Worm (Caenorhabditis elegans): ENCODE results near the gene Y32F6A.4.

Gene Y32F6A.4

DNA sequence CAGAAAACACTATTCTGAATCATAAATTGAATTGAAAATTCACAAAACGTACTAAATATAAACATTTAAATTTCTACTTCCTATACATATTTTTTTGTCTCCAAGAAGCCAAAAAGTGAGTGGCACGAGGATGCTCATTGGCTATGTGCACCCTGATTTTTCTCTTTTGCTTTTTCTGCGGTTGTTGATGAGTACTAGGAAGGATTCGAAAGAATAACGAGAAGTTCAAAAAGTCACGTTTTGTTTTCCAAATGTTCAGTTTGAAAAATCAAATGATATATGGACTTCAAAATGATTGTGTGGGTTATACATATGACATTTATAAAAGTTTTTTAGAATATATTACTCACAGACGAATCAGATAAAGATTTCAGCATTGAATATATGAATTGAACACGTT is 30.9 kb upstream of the Y32F6A.4 start:
- TF ChIP-seq pha-4 (tag; optimal IDR thresholded peaks at IDR 0.05) = no peak
- no peak for TF ChIP-seq lsy-2 (tag; optimal IDR thresholded peaks at IDR 0.05)
- TF ChIP-seq unc-39 (tag; optimal IDR thresholded peaks at IDR 0.05) = no peak
- TF ChIP-seq nhr-28 (tag; optimal IDR thresholded peaks at IDR 0.05) = no peak
- no peak for TF ChIP-seq zip-8 (tag; optimal IDR thresholded peaks at IDR 0.05)
- TF ChIP-seq nhr-237 (tag; optimal IDR thresholded peaks at IDR 0.05) = no peak
- TF ChIP-seq snpc-4 (tag; optimal IDR thresholded peaks at IDR 0.05) = no peak
- no peak for TF ChIP-seq nhr-2 (tag; optimal IDR thresholded peaks at IDR 0.05)
- no peak for TF ChIP-seq hlh-1 (tag; optimal IDR thresholded peaks at IDR 0.05)
- no peak for TF ChIP-seq ces-1 (GFP tag; optimal IDR thresholded peaks at IDR 0.05)
- TF ChIP-seq ztf-11 (tag; optimal IDR thresholded peaks at IDR 0.05) = no peak
- no peak for TF ChIP-seq mls-2 (tag; optimal IDR thresholded peaks at IDR 0.05)
- TF ChIP-seq tbx-8 (GFP tag; optimal IDR thresholded peaks at IDR 0.05) = no peak
- TF ChIP-seq cnd-1 (tag; optimal IDR thresholded peaks at IDR 0.05) = no peak
- no peak for TF ChIP-seq elt-3 (tag; optimal IDR thresholded peaks at IDR 0.05)
- TF ChIP-seq sem-2 (GFP tag; optimal IDR thresholded peaks at IDR 0.05) = no peak
- TF ChIP-seq bed-3 (GFP tag; optimal IDR thresholded peaks at IDR 0.05) = no peak
- no peak for TF ChIP-seq sptf-1 (tag; optimal IDR thresholded peaks at IDR 0.05)
- TF ChIP-seq ceh-83 (GFP tag; optimal IDR thresholded peaks at IDR 0.05) = no peak

DNA sequence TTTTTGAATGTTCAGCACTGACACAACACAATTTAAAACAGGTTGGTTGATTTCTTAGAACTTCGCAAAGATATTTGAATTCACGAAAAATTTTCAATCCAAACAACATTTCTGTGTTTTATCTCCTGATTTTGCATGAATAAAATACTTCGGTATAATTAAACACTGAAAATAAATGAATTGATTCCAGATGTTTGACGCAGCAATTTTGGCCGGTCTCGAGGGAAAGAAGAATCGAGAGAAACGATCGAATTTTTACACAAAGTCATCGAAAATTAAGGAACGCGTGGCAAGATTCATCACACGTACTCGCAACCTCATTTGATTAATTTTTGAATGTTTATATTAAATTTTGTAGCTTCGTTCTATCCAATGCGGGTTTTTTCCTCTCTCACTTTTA is 30.3 kb upstream of the Y32F6A.4 start:
- TF ChIP-seq zip-8 (tag; optimal IDR thresholded peaks at IDR 0.05) (no peak), cnd-1 (tag; optimal IDR thresholded peaks at IDR 0.05) (no peak), flh-1 (GFP tag; optimal IDR thresholded peaks at IDR 0.05) (no peak), blmp-1 (tag; optimal IDR thresholded peaks at IDR 0.05) (no peak), ceh-43 (GFP tag; optimal IDR thresholded peaks at IDR 0.05) (no peak), unc-62 (GFP tag; optimal IDR thresholded peaks at IDR 0.05) (no peak), drap-1 (GFP tag; optimal IDR thresholded peaks at IDR 0.05) (no peak), nhr-28 (tag; optimal IDR thresholded peaks at IDR 0.05) (no peak), sem-2 (GFP tag; optimal IDR thresholded peaks at IDR 0.05) (no peak), M03D4.4 (tag; optimal IDR thresholded peaks at IDR 0.05) (no peak)

DNA sequence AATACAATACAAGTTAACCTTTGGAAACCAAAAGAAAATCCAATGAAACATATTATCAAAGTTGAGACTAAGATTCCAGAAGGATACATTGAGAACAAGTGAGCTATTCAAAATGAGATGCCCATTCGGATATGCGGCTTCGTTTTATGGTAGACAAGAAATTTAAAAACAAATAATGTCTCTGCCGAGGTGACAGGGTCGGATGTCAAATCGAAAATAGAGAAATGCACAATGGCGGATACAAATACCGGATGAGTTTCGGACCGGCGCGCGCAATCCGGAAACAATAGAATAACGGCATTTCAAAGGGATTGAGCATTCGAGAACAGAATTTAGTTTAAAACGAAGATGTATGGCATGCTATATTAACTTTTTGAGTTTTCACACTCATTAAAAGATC is 29.4 kb upstream of the Y32F6A.4 start, which contains the start of gene F22E12.3:
TSS of gene F22E12.3 (minus strand) at position 101 of the 400 bp plus-strand sequence.
- TF ChIP-seq ceh-43 (GFP tag; optimal IDR thresholded peaks at IDR 0.05) (no peak), bed-3 (GFP tag; optimal IDR thresholded peaks at IDR 0.05) (no peak), mab-5 (tag; optimal IDR thresholded peaks at IDR 0.05) (no peak), mls-2 (tag; optimal IDR thresholded peaks at IDR 0.05) (no peak), M03D4.4 (tag; optimal IDR thresholded peaks at IDR 0.05) (no peak), tbx-8 (GFP tag; optimal IDR thresholded peaks at IDR 0.05) (no peak), elt-3 (tag; optimal IDR thresholded peaks at IDR 0.05) (no peak), ztf-11 (tag; optimal IDR thresholded peaks at IDR 0.05) (no peak)

DNA sequence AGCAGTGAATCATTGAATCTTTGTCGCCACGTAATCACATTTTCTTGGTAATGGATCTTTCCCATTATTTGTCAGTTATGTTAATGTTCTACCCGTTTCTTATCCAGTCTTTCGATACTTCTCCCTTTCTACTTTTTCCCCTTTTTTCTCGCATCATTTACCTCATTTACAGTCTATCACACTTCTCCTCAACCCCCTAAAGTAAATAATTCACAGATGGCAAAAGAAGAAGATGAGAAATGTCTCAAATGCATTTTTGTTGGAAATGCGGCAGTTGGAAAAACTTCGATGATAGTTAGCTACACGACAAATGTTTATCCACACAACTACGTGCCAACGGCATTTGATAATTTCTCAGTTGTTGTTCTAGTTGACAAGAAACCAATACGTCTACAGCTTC is 28.2 kb upstream of the Y32F6A.4 start, which contains the start of gene chw-1:
TSS of gene chw-1 (plus strand) at position 217 of the 400 bp plus-strand sequence.
- TF ChIP-seq tbx-8 (GFP tag; optimal IDR thresholded peaks at IDR 0.05) (no peak), ceh-83 (GFP tag; optimal IDR thresholded peaks at IDR 0.05) (no peak), bed-3 (GFP tag; optimal IDR thresholded peaks at IDR 0.05) (no peak), ceh-43 (GFP tag; optimal IDR thresholded peaks at IDR 0.05) (no peak), blmp-1 (tag; optimal IDR thresholded peaks at IDR 0.05) (no peak), lin-32 (GFP tag; optimal IDR thresholded peaks at IDR 0.05) (no peak), lin-13 (tag; optimal IDR thresholded peaks at IDR 0.05) (no peak), cnd-1 (tag; optimal IDR thresholded peaks at IDR 0.05) (no peak), ces-1 (GFP tag; optimal IDR thresholded peaks at IDR 0.05) (no peak), ztf-11 (tag; optimal IDR thresholded peaks at IDR 0.05) (no peak), M03D4.4 (tag; optimal IDR thresholded peaks at IDR 0.05) (no peak)

ce11 chrV:10460685-10461084 is 26.8 kb upstream of the Y32F6A.4 start:
- TF ChIP-seq bed-3 (GFP tag; optimal IDR thresholded peaks at IDR 0.05) (no peak), elt-3 (tag; optimal IDR thresholded peaks at IDR 0.05) (no peak), tbx-8 (GFP tag; optimal IDR thresholded peaks at IDR 0.05) (no peak)

DNA sequence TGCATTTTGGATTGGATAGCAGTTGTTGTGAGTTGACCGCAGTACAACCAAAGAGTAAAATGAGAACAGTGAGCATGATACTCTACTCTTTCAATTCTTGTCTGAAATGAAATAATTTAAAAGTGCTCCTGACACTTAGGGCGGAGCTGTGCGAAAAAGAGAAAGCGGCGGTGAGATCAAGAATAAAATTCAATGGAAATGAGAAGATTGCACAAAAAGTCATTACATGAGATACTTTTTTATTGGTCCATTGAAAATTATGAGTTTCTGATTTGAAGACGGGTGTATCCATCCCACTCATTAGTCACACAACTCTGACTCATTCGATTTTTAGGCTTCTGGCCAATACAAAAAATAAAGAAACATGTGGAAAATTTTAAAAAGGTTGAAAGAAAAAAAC is 23.4 kb upstream of the Y32F6A.4 start, which contains the start of gene F22E12.1:
TSS of gene F22E12.1 (minus strand) at position 101 of the 400 bp plus-strand sequence.
- TF ChIP-seq flh-1 (GFP tag; optimal IDR thresholded peaks at IDR 0.05) = no peak
- no peak for TF ChIP-seq lin-13 (tag; optimal IDR thresholded peaks at IDR 0.05)
- no peak for TF ChIP-seq cnd-1 (tag; optimal IDR thresholded peaks at IDR 0.05)
- TF ChIP-seq tbx-8 (GFP tag; optimal IDR thresholded peaks at IDR 0.05) = no peak
- TF ChIP-seq lsy-2 (tag; optimal IDR thresholded peaks at IDR 0.05) = no peak
- TF ChIP-seq nhr-28 (tag; optimal IDR thresholded peaks at IDR 0.05) = no peak
- TF ChIP-seq elt-1 (tag; optimal IDR thresholded peaks at IDR 0.05; ENCODE audit: borderline replicate concordance, insufficient read depth) = no peak
- TF ChIP-seq sem-2 (GFP tag; optimal IDR thresholded peaks at IDR 0.05) = no peak
- no peak for TF ChIP-seq ham-2 (GFP tag; optimal IDR thresholded peaks at IDR 0.05)
- no peak for TF ChIP-seq nhr-76 (tag; optimal IDR thresholded peaks at IDR 0.05)
- no peak for TF ChIP-seq pha-4 (tag; optimal IDR thresholded peaks at IDR 0.05)
- no peak for TF ChIP-seq mep-1 (tag; optimal IDR thresholded peaks at IDR 0.05)
- TF ChIP-seq ces-1 (GFP tag; optimal IDR thresholded peaks at IDR 0.05) = no peak
- no peak for TF ChIP-seq unc-39 (tag; optimal IDR thresholded peaks at IDR 0.05)
- TF ChIP-seq ztf-11 (tag; optimal IDR thresholded peaks at IDR 0.05) = no peak
- TF ChIP-seq ceh-83 (GFP tag; optimal IDR thresholded peaks at IDR 0.05) = no peak

Measured in whole organism, mixed stage, embryonic.